Worm (Caenorhabditis elegans): ENCODE results near the gene T09A5.15.

DNA sequence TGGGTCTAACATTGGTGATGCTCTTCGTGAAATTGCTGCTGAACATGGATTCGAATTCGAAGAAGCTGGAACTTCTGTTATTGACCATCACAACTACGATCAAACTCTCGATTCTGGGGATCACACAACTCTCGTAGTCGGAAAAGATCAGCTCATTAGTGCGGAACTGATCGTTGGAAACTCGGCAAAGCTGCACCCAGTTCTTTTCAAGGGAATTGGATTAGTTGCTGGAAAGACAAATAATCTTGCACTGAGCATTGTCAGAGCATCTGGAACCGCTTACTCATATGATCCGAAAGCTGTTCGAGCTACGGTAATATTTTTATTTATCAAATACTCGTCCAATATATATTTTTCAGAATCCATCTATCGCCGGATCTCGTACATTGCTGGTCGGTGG is 7.1 kb downstream of the T09A5.15 start:
- TF ChIP-seq dmd-4 (tag; optimal IDR thresholded peaks at IDR 0.05; ENCODE audit: borderline replicate concordance), result no peak
- no peak for TF ChIP-seq hlh-30 (tag; optimal IDR thresholded peaks at IDR 0.05; ENCODE audit: insufficient read depth)
- no peak for TF ChIP-seq pqm-1 (tag; optimal IDR thresholded peaks at IDR 0.05)
- no peak for TF ChIP-seq eyg-1 (tag; optimal IDR thresholded peaks at IDR 0.05)
- TF ChIP-seq ceh-30 (tag; optimal IDR thresholded peaks at IDR 0.05), result no peak
- no peak for TF ChIP-seq unc-86 (tag; optimal IDR thresholded peaks at IDR 0.05)

Measured in whole organism, late embryonic.